Fruit fly (Drosophila melanogaster) whole organism, embryonic: ENCODE data around the gene Mis12.

ENCODE experiments used
- ATbp ChIP-seq: fragments of 200-800 bp; sonication (Bioruptor generic); optimal IDR thresholded peaks from 2 replicates; lab custom pipeline; 2017; ENCODE audit warnings: missing biosample characterization, mild to moderate bottlenecking, missing genetic modification characterization, missing genetic modification reagents
- Abd-B ChIP-seq: fragments of 200-800 bp; sonication (Bioruptor generic); optimal IDR thresholded peaks from 2 replicates; lab custom pipeline; 2018; ENCODE audit warnings: missing biosample characterization, mild to moderate bottlenecking, missing genetic modification characterization, moderate library complexity
- Ada2b ChIP-seq: fragments of 200-800 bp; sonication (Bioruptor generic); IDR thresholded peaks from 2 replicates; pipeline ENCODE4 v1.3.6; 2022; ENCODE audit warnings: missing biosample characterization, missing genetic modification characterization
- Atf3 ChIP-seq: fragments of 200-800 bp; sonication (Bioruptor generic); optimal IDR thresholded peaks from 3 replicates; lab custom pipeline; 2016; ENCODE audit warnings: missing biosample characterization, missing genetic modification characterization
- Atf6 ChIP-seq: fragments of 200-800 bp; sonication (Bioruptor generic); IDR thresholded peaks from 2 replicates; pipeline ENCODE4 v1.3.6; 2022; ENCODE audit warnings: missing biosample characterization, missing genetic modification characterization
- CG10274 ChIP-seq: fragments of 200-800 bp; sonication (Bioruptor generic); optimal IDR thresholded peaks from 3 replicates; lab custom pipeline; 2017; ENCODE audit warnings: missing biosample characterization, mild to moderate bottlenecking, missing genetic modification characterization
- CG10321 ChIP-seq: fragments of 200-800 bp; sonication (Bioruptor generic); IDR thresholded peaks from 2 replicates; pipeline ENCODE4 v1.3.6; 2022; ENCODE audit warnings: missing biosample characterization, missing genetic modification characterization
- CG11398 ChIP-seq: fragments of 200-800 bp; sonication (Bioruptor generic); optimal IDR thresholded peaks from 2 replicates; lab custom pipeline; 2016; ENCODE audit warnings: missing biosample characterization, missing genetic modification characterization
- CG12219 ChIP-seq: fragments of 200-800 bp; sonication (Bioruptor generic); optimal IDR thresholded peaks from 3 replicates; lab custom pipeline; 2018; ENCODE audit warnings: missing biosample characterization, mild to moderate bottlenecking, missing genetic modification characterization
- CG13894 ChIP-seq: fragments of 200-800 bp; sonication (Bioruptor generic); optimal IDR thresholded peaks from 3 replicates; lab custom pipeline; 2018; ENCODE audit warnings: missing biosample characterization, mild to moderate bottlenecking, missing genetic modification characterization, moderate library complexity
- CG15073 ChIP-seq: fragments of 200-800 bp; sonication (Bioruptor generic); optimal IDR thresholded peaks from 2 replicates; lab custom pipeline; 2016; ENCODE audit warnings: missing biosample characterization, missing genetic modification characterization
- CG17328 ChIP-seq: fragments of 200-800 bp; sonication (Bioruptor generic); IDR thresholded peaks from 2 replicates; pipeline ENCODE4 v1.3.6; 2022; ENCODE audit warnings: missing biosample characterization, missing genetic modification characterization
- CG17829 ChIP-seq: fragments of 200-800 bp; optimal IDR thresholded peaks from 2 replicates; lab custom pipeline; 2019; ENCODE audit warnings: missing biosample characterization, mild to moderate bottlenecking, missing genetic modification characterization, moderate library complexity
- CG17912 ChIP-seq: fragments of 200-800 bp; sonication (Bioruptor generic); optimal IDR thresholded peaks from 2 replicates; lab custom pipeline; 2018; ENCODE audit warnings: missing biosample characterization, mild to moderate bottlenecking, missing genetic modification characterization
- CG18262 ChIP-seq: fragments of 200-800 bp; optimal IDR thresholded peaks from 3 replicates; lab custom pipeline; 2019; ENCODE audit warnings: missing biosample characterization, mild to moderate bottlenecking, missing genetic modification characterization, moderate library complexity
- CG18619 ChIP-seq: fragments of 200-800 bp; sonication (Bioruptor generic); optimal IDR thresholded peaks from 3 replicates; lab custom pipeline; 2017; ENCODE audit warnings: missing biosample characterization, mild to moderate bottlenecking, missing genetic modification characterization
- CG2889 ChIP-seq: fragments of 200-800 bp; sonication (Bioruptor generic); IDR thresholded peaks from 3 replicates; pipeline ENCODE4 v1.3.6; 2022; ENCODE audit warnings: missing biosample characterization, missing genetic modification characterization
- CG3163 ChIP-seq: fragments of 200-800 bp; sonication (Bioruptor generic); optimal IDR thresholded peaks from 3 replicates; lab custom pipeline; 2016; ENCODE audit warnings: missing biosample characterization, missing genetic modification characterization
- CG4820 ChIP-seq: fragments of 200-800 bp; sonication (Bioruptor generic); optimal IDR thresholded peaks from 3 replicates; lab custom pipeline; 2016; ENCODE audit warnings: missing biosample characterization, missing genetic modification characterization
- CG7357 ChIP-seq: fragments of 200-800 bp; sonication (Bioruptor generic); IDR thresholded peaks from 3 replicates; pipeline ENCODE4 v1.3.6; 2022; ENCODE audit warnings: missing biosample characterization, missing genetic modification characterization
- CG7839 ChIP-seq: fragments of 200-800 bp; sonication (Bioruptor generic); optimal IDR thresholded peaks from 3 replicates; lab custom pipeline; 2018; ENCODE audit warnings: missing biosample characterization, mild to moderate bottlenecking, missing genetic modification characterization, moderate library complexity
- CG7928 ChIP-seq: fragments of 200-800 bp; sonication (Bioruptor generic); optimal IDR thresholded peaks from 2 replicates; lab custom pipeline; 2017; ENCODE audit warnings: missing biosample characterization, mild to moderate bottlenecking, missing genetic modification characterization
- CTCF ChIP-seq: fragments of 200-800 bp; sonication (Bioruptor generic); optimal IDR thresholded peaks from 2 replicates; lab custom pipeline; 2017; ENCODE audit warnings: missing biosample characterization, mild to moderate bottlenecking, missing genetic modification characterization, moderate library complexity
- Dip3 ChIP-seq: fragments of 200-800 bp; sonication (Bioruptor generic); optimal IDR thresholded peaks from 3 replicates; lab custom pipeline; 2016; ENCODE audit warnings: missing biosample characterization, missing genetic modification characterization
- Dref ChIP-seq: fragments of 200-800 bp; sonication (Bioruptor generic); IDR thresholded peaks from 2 replicates; pipeline ENCODE4 v1.3.6; 2022; ENCODE audit warnings: missing biosample characterization, missing genetic modification characterization
- ERR ChIP-seq: fragments of 200-800 bp; sonication (Bioruptor generic); optimal IDR thresholded peaks from 2 replicates; lab custom pipeline; 2016; ENCODE audit warnings: missing biosample characterization, missing genetic modification characterization
- Gsc ChIP-seq: fragments of 200-800 bp; sonication (Bioruptor generic); IDR thresholded peaks from 2 replicates; pipeline ENCODE4 v1.3.6; 2022; ENCODE audit warnings: missing biosample characterization, missing genetic modification characterization
- H15 ChIP-seq: fragments of 200-800 bp; sonication (Bioruptor generic); IDR thresholded peaks from 3 replicates; pipeline ENCODE4 v1.3.6; 2022; ENCODE audit warnings: missing biosample characterization, missing genetic modification characterization
- H2.0 ChIP-seq: fragments of 200-800 bp; sonication (Bioruptor generic); IDR thresholded peaks from 2 replicates; pipeline ENCODE4 v1.3.6; 2022; ENCODE audit warnings: missing biosample characterization, missing genetic modification characterization
- HmgD ChIP-seq: fragments of 200-800 bp; sonication (Bioruptor generic); optimal IDR thresholded peaks from 3 replicates; lab custom pipeline; 2016; ENCODE audit warnings: missing biosample characterization, missing genetic modification characterization
- Hr39 ChIP-seq: fragments of >200 bp; optimal IDR thresholded peaks from 2 replicates; lab custom pipeline; 2017
- Hr78 ChIP-seq, 2 experiments: fragments of 200-800 bp in 1 of 2; fragments of >200 bp in 1 of 2; sonication (Bioruptor generic) in 1 of 2; optimal IDR thresholded peaks; 2 replicates each; lab custom pipeline; 2017 to 2019; ENCODE audit warnings: missing biosample characterization in 2 of 2, missing genetic modification characterization in 2 of 2, mild to moderate bottlenecking in 1 of 2, moderate library complexity in 1 of 2
- YL-1 ChIP-seq: fragments of 200-800 bp; sonication (Bioruptor generic); optimal IDR thresholded peaks from 3 replicates; lab custom pipeline; 2017; ENCODE audit warnings: missing biosample characterization, mild to moderate bottlenecking, missing genetic modification characterization
- ac ChIP-seq: fragments of 200-800 bp; sonication (Bioruptor generic); optimal IDR thresholded peaks from 3 replicates; lab custom pipeline; 2017; ENCODE audit warnings: missing biosample characterization, mild to moderate bottlenecking, missing genetic modification characterization
- al ChIP-seq: fragments of 200-800 bp; sonication (Bioruptor generic); IDR thresholded peaks from 2 replicates; pipeline ENCODE4 v1.3.6; 2022; ENCODE audit warnings: missing biosample characterization, missing genetic modification characterization
- bab2 ChIP-seq: fragments of 200-800 bp; sonication (Bioruptor generic); optimal IDR thresholded peaks from 2 replicates; lab custom pipeline; 2016; ENCODE audit warnings: missing biosample characterization, missing genetic modification characterization
- croc ChIP-seq: fragments of 200-800 bp; sonication (Bioruptor generic); conservative IDR thresholded peaks from 3 replicates; pipeline ENCODE4 v1.3.6; 2022; ENCODE audit warnings: missing biosample characterization, missing genetic modification characterization
- dan ChIP-seq: fragments of 200-800 bp; sonication (Bioruptor generic); IDR thresholded peaks from 2 replicates; pipeline ENCODE4 v1.3.6; 2022; ENCODE audit warnings: missing biosample characterization, missing genetic modification characterization
- ems ChIP-seq: fragments of 200-800 bp; sonication (Bioruptor generic); optimal IDR thresholded peaks from 3 replicates; lab custom pipeline; 2016; ENCODE audit warnings: missing biosample characterization, missing genetic modification characterization
- eyg ChIP-seq: fragments of 200-800 bp; sonication (Bioruptor generic); optimal IDR thresholded peaks from 3 replicates; lab custom pipeline; 2016; ENCODE audit warnings: missing biosample characterization, missing genetic modification characterization
- h ChIP-seq: fragments of >200 bp; optimal IDR thresholded peaks from 2 replicates; lab custom pipeline; 2017
- jigr1 ChIP-seq: fragments of 200-800 bp; sonication (Bioruptor generic); IDR thresholded peaks from 3 replicates; pipeline ENCODE4 v1.3.6; 2022; ENCODE audit warnings: missing biosample characterization, missing genetic modification characterization
- kah ChIP-seq: fragments of 200-800 bp; sonication (Bioruptor generic); optimal IDR thresholded peaks from 2 replicates; lab custom pipeline; 2018; ENCODE audit warnings: missing biosample characterization, mild to moderate bottlenecking, missing genetic modification characterization
- knrl ChIP-seq: fragments of 200-800 bp; sonication (Bioruptor generic); IDR thresholded peaks from 3 replicates; pipeline ENCODE4 v1.3.6; 2022; ENCODE audit warnings: missing biosample characterization, missing genetic modification characterization; ENCODE audit not compliant: partially characterized antibody
- nau ChIP-seq: fragments of 200-800 bp; sonication (Bioruptor generic); optimal IDR thresholded peaks from 3 replicates; lab custom pipeline; 2017; ENCODE audit warnings: missing biosample characterization, mild to moderate bottlenecking, missing genetic modification characterization, missing genetic modification reagents
- odd ChIP-seq: fragments of 200-800 bp; sonication (Bioruptor generic); optimal IDR thresholded peaks from 2 replicates; lab custom pipeline; 2017; ENCODE audit warnings: missing biosample characterization, mild to moderate bottlenecking, missing genetic modification characterization
- pnt ChIP-seq: fragments of 200-800 bp; sonication (Bioruptor generic); optimal IDR thresholded peaks from 3 replicates; lab custom pipeline; 2016; ENCODE audit warnings: missing biosample characterization, missing genetic modification characterization
- pzg ChIP-seq: fragments of 200-800 bp; sonication (Bioruptor generic); optimal IDR thresholded peaks from 3 replicates; lab custom pipeline; 2018; ENCODE audit warnings: missing biosample characterization, mild to moderate bottlenecking, missing genetic modification characterization, moderate library complexity
- schlank ChIP-seq: fragments of 200-800 bp; sonication (Bioruptor generic); optimal IDR thresholded peaks from 2 replicates; lab custom pipeline; 2018; ENCODE audit warnings: missing biosample characterization, mild to moderate bottlenecking, missing genetic modification characterization
- tx ChIP-seq: fragments of 200-800 bp; sonication (Bioruptor generic); optimal IDR thresholded peaks from 2 replicates; lab custom pipeline; 2016; ENCODE audit warnings: missing biosample characterization, missing genetic modification characterization
- vnd ChIP-seq: fragments of 200-800 bp; sonication (Bioruptor generic); IDR thresholded peaks from 3 replicates; pipeline ENCODE4 v1.3.6; 2022; ENCODE audit warnings: missing biosample characterization, missing genetic modification characterization; ENCODE audit not compliant: partially characterized antibody

Gene Mis12

dm6 chr3L:6988942-6989569 is 20.2 kb upstream of the Mis12 start (continued):
- TF ChIP-seq CG10274 (GFP tag; lab: Kevin White, UChicago) = peak; percentile 82
- TF ChIP-seq kah (GFP tag; lab: Kevin White, UChicago) = peak; percentile 76
- peak; percentile 74 for TF ChIP-seq Atf6 (GFP tag; lab: Robert Waterston, UW)
- peak in 1 of 2 experiments; percentile 93 for TF ChIP-seq Hr78 (GFP tag; optimal IDR thresholded peaks at IDR 0.05; lab: Kevin White, UChicago)
- peak; percentile 34 for TF ChIP-seq CTCF (GFP tag; lab: Kevin White, UChicago)
- TF ChIP-seq Dip3 (GFP tag; lab: Kevin White, UChicago) = no peak
- peak; percentile 7 for TF ChIP-seq schlank (tag; lab: Kevin White, UChicago)
- TF ChIP-seq tx (GFP tag; lab: Kevin White, UChicago) = peak; percentile 37
- 0 out of 2 replicates have a peak, but pooled peaks have one; percentile 27 for TF ChIP-seq Dref (GFP tag; lab: Robert Waterston, UW)
- TF ChIP-seq CG11398 (GFP tag; lab: Kevin White, UChicago) = no peak
- TF ChIP-seq H15 (GFP tag; lab: Robert Waterston, UW) = peak; percentile 68; the same call in 2 of the 3 replicates
- TF ChIP-seq CG15073 = peak; percentile 40
- peak; percentile 57 for TF ChIP-seq ems (GFP tag; lab: Kevin White, UChicago)
- TF ChIP-seq ATbp = peak; percentile 82
- no peak for TF ChIP-seq CG17912 (GFP tag; lab: Kevin White, UChicago)
- peak; percentile 62 for TF ChIP-seq H2.0
- TF ChIP-seq CG12219 (GFP tag; lab: Kevin White, UChicago) = peak; percentile 32
- no peak for TF ChIP-seq vnd
- peak; percentile 95 for TF ChIP-seq Abd-B
- TF ChIP-seq CG7357 = peak; percentile 81
- TF ChIP-seq CG7928 (GFP tag; lab: Kevin White, UChicago) = peak; percentile 61
- TF ChIP-seq CG10321 (GFP tag; lab: Robert Waterston, UW) = peak; percentile 77
- TF ChIP-seq Hr39 (lab: Kevin White, UChicago) = no peak
- TF ChIP-seq CG2889 (GFP tag; lab: Robert Waterston, UW) = peak; percentile 55; the same call in 2 of the 3 replicates
- TF ChIP-seq CG17829 (tag; lab: Kevin White, UChicago) = peak; percentile 96
- peak; percentile 77 for TF ChIP-seq CG13894
- peak; percentile 74 for TF ChIP-seq pnt (GFP tag; lab: Kevin White, UChicago)
- peak; percentile 65 for TF ChIP-seq Ada2b (GFP tag; lab: Robert Waterston, UW)
- peak; percentile 95 for TF ChIP-seq CG4820
- peak; percentile 66; the same call in 1 of the 2 replicates for TF ChIP-seq Gsc (GFP tag; lab: Robert Waterston, UW)
- no peak for TF ChIP-seq ERR (GFP tag; lab: Kevin White, UChicago)
- TF ChIP-seq nau (GFP tag; lab: Kevin White, UChicago) = peak; percentile 94
- no peak for TF ChIP-seq knrl (GFP tag; lab: Robert Waterston, UW)
- peak; percentile 69 for TF ChIP-seq bab2 (GFP tag; lab: Kevin White, UChicago)
- TF ChIP-seq eyg (GFP tag; lab: Kevin White, UChicago) = peak; percentile 51
- peak; percentile 87 for TF ChIP-seq croc (GFP tag; lab: Robert Waterston, UW)
- no peak for TF ChIP-seq HmgD (GFP tag; lab: Kevin White, UChicago)
- TF ChIP-seq jigr1 (GFP tag; lab: Robert Waterston, UW) = peak; percentile 83
- TF ChIP-seq CG18262 (tag; lab: Kevin White, UChicago) = peak; percentile 98
- peak; percentile 94 for TF ChIP-seq CG18619
- TF ChIP-seq al (GFP tag; lab: Robert Waterston, UW) = peak; percentile 86
- peak; percentile 62 for TF ChIP-seq Atf3
- TF ChIP-seq odd (GFP tag; lab: Kevin White, UChicago) = peak; percentile 94
- TF ChIP-seq pzg (GFP tag; lab: Kevin White, UChicago) = no peak
- peak; percentile 45; the same call in 1 of the 2 replicates for TF ChIP-seq dan (GFP tag; lab: Robert Waterston, UW)
- no peak for TF ChIP-seq CG3163 (GFP tag; lab: Kevin White, UChicago)
- peak; percentile 94 for TF ChIP-seq CG7839 (tag; lab: Kevin White, UChicago)
- peak; percentile 48 for TF ChIP-seq YL-1
- peak; percentile 60; the same call in 1 of the 2 replicates for TF ChIP-seq CG17328 (GFP tag; lab: Robert Waterston, UW)
- no peak for TF ChIP-seq h (lab: Kevin White, UChicago)
- TF ChIP-seq ac (GFP tag; lab: Kevin White, UChicago) = peak; percentile 65
